ENCODE assay signal across 1 fruit fly cellular context in the genomic region with DNA sequence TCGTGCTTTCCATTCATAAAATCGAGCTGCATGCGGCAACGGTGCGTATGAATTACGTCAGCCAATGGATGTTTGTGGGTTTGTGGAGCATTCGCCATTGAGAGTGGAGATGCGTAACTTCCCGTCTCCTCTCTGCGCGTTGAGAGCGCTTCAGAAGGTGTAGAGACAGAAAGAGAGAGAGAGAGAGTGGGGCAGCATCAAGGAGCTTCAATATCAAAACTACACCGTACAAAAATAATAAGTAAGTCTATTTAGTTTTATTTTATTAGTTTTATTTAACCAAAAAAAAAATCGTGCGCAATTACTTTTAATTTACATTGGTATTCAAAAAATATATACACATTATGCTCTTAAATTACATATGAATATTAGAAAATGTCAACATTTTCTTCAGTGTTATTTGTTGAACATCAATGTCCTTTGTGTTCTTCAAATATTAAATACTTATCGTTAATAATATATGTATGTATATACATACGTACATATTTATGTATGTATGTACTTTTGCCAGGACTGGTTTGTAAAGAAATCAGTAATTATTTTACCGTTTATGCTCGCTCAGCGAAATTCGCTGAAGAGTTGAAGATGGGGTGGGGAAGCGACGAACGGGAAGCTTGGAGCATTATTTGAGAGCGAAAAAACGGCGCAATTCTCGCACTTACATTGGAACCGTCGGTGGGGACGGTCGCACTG.
TF ChIP-seq lines count a peak whose summit lies in the region.

Gene CG10365 (plus strand): TSS at position 652 of the 693 bp plus-strand sequence.

TF ChIP-seq in whole organism, embryonic, 481 proteins besides CTCF, POLR2A, EP300 and RAD21 (continued from another document and continues in another):
- TF ChIP-seq CG4282 (GFP tag; optimal IDR thresholded peaks at IDR 0.05; lab: Kevin White, UChicago) = no peak
- peak; percentile 26 for TF ChIP-seq dmrt11E (tag; optimal IDR thresholded peaks at IDR 0.05; lab: Kevin White, UChicago)
- TF ChIP-seq CG6813 (GFP tag; optimal IDR thresholded peaks at IDR 0.05; lab: Kevin White, UChicago) = peak; percentile 82
- TF ChIP-seq CG4328 (GFP tag; optimal IDR thresholded peaks at IDR 0.05; lab: Kevin White, UChicago) = peak; percentile 58
- peak; percentile 91 for TF ChIP-seq row (GFP tag; IDR thresholded peaks at IDR 0.05; lab: Robert Waterston, UW)
- no peak for TF ChIP-seq gcm2 (GFP tag; optimal IDR thresholded peaks at IDR 0.05; lab: Kevin White, UChicago)
- peak; percentile 32; the same call in 1 of the 2 replicates for TF ChIP-seq CG10321 (GFP tag; IDR thresholded peaks at IDR 0.05; lab: Robert Waterston, UW)
- no peak for TF ChIP-seq CG42726 (GFP tag; IDR thresholded peaks at IDR 0.05; lab: Robert Waterston, UW; ENCODE audit: partially characterized antibody)
- TF ChIP-seq CG10267 (tag; optimal IDR thresholded peaks at IDR 0.05; lab: Kevin White, UChicago) = peak; percentile 84
- TF ChIP-seq Bgb (GFP tag; IDR thresholded peaks at IDR 0.05; lab: Robert Waterston, UW; ENCODE audit: partially characterized antibody) = no peak
- TF ChIP-seq Aef1 (GFP tag; IDR thresholded peaks at IDR 0.05; lab: Robert Waterston, UW) = peak; percentile 78
- TF ChIP-seq lola (GFP tag; optimal IDR thresholded peaks at IDR 0.05; lab: Kevin White, UChicago) = peak in 1 of 3 experiments; percentile 39
- peak; percentile 21 for TF ChIP-seq TFAM (GFP tag; optimal IDR thresholded peaks at IDR 0.05; lab: Kevin White, UChicago)
- peak; percentile 24; the same call in 1 of the 2 replicates for TF ChIP-seq peb (GFP tag; IDR thresholded peaks at IDR 0.05; lab: Robert Waterston, UW)
- no peak for TF ChIP-seq pzg (GFP tag; optimal IDR thresholded peaks at IDR 0.05; lab: Kevin White, UChicago)
- no peak for TF ChIP-seq Sin3A (optimal IDR thresholded peaks at IDR 0.05; lab: Kevin White, UChicago)
- TF ChIP-seq CG10366 (GFP tag; IDR thresholded peaks at IDR 0.05; lab: Robert Waterston, UW) = peak; percentile 83
- peak; percentile 3 for TF ChIP-seq CG3065 (GFP tag; optimal IDR thresholded peaks at IDR 0.05; lab: Kevin White, UChicago)
- peak; percentile 3 for TF ChIP-seq CG4617 (GFP tag; optimal IDR thresholded peaks at IDR 0.05; lab: Kevin White, UChicago; ENCODE audit: borderline replicate concordance)
- TF ChIP-seq CG2199 (GFP tag; IDR thresholded peaks at IDR 0.05; lab: Robert Waterston, UW) = no peak
- TF ChIP-seq Bdp1 (GFP tag; optimal IDR thresholded peaks at IDR 0.05; lab: Kevin White, UChicago) = no peak
- no peak for TF ChIP-seq jumu (GFP tag; optimal IDR thresholded peaks at IDR 0.05; lab: Kevin White, UChicago)
- TF ChIP-seq sna (GFP tag; IDR thresholded peaks at IDR 0.05; lab: Robert Waterston, UW; ENCODE audit: partially characterized antibody) = no peak
- peak; percentile 78 for TF ChIP-seq CG18262 (tag; optimal IDR thresholded peaks at IDR 0.05; lab: Kevin White, UChicago)
- no peak for TF ChIP-seq Dad (GFP tag; optimal IDR thresholded peaks at IDR 0.05; lab: Kevin White, UChicago)
- peak; percentile 75 for TF ChIP-seq klu (GFP tag; IDR thresholded peaks at IDR 0.05; lab: Robert Waterston, UW)
- TF ChIP-seq CG17186 (GFP tag; optimal IDR thresholded peaks at IDR 0.05; lab: Kevin White, UChicago) = no peak
- TF ChIP-seq CHES-1-like (GFP tag; optimal IDR thresholded peaks at IDR 0.05; lab: Kevin White, UChicago) = no peak
- TF ChIP-seq Sox100B (GFP tag; optimal IDR thresholded peaks at IDR 0.05; lab: Kevin White, UChicago) = peak; percentile 93
- peak; percentile 59 for TF ChIP-seq CG12219 (GFP tag; optimal IDR thresholded peaks at IDR 0.05; lab: Kevin White, UChicago)
- peak; percentile 49 for TF ChIP-seq Six4 (GFP tag; optimal IDR thresholded peaks at IDR 0.05; lab: Kevin White, UChicago)
- no peak for TF ChIP-seq pho (GFP tag; optimal IDR thresholded peaks at IDR 0.05; lab: Kevin White, UChicago)
- peak; percentile 21 for TF ChIP-seq bab2 (GFP tag; optimal IDR thresholded peaks at IDR 0.05; lab: Kevin White, UChicago)
- TF ChIP-seq hb (GFP tag; IDR thresholded peaks at IDR 0.05; lab: Robert Waterston, UW; ENCODE audit: partially characterized antibody) = no peak
- TF ChIP-seq Ets65A (GFP tag; lab: Kevin White, UChicago) = no peak
- TF ChIP-seq Nf-YA (GFP tag; IDR thresholded peaks at IDR 0.05; lab: Robert Waterston, UW) = peak; percentile 82
- no peak for TF ChIP-seq zen2 (GFP tag; IDR thresholded peaks at IDR 0.05; lab: Robert Waterston, UW; ENCODE audit: partially characterized antibody)
- TF ChIP-seq CG10565 (GFP tag; optimal IDR thresholded peaks at IDR 0.05; lab: Kevin White, UChicago) = no peak
- TF ChIP-seq CG4707 (GFP tag; optimal IDR thresholded peaks at IDR 0.05; lab: Kevin White, UChicago) = no peak
- TF ChIP-seq HLH3B (GFP tag; IDR thresholded peaks at IDR 0.05; lab: Robert Waterston, UW) = peak; percentile 87
- peak; percentile 87 for TF ChIP-seq Rfx (GFP tag; IDR thresholded peaks at IDR 0.05; lab: Robert Waterston, UW)
- TF ChIP-seq gt (GFP tag; IDR thresholded peaks at IDR 0.05; lab: Robert Waterston, UW) = no peak
- TF ChIP-seq pita (GFP tag; optimal IDR thresholded peaks at IDR 0.05; lab: Kevin White, UChicago) = no peak
- TF ChIP-seq CG1233 (GFP tag; optimal IDR thresholded peaks at IDR 0.05; lab: Kevin White, UChicago) = peak; percentile 75
- 0 out of 2 replicates have a peak, but pooled peaks have one; percentile 34 for TF ChIP-seq CG4404 (GFP tag; IDR thresholded peaks at IDR 0.05; lab: Robert Waterston, UW)
- TF ChIP-seq Ptx1 (GFP tag; IDR thresholded peaks at IDR 0.05; lab: Robert Waterston, UW) = peak; percentile 92
- TF ChIP-seq D (optimal IDR thresholded peaks at IDR 0.05; lab: Kevin White, UChicago) = no peak
- TF ChIP-seq D (GFP tag; optimal IDR thresholded peaks at IDR 0.05; lab: Kevin White, UChicago) = peak; percentile 42
- no peak for TF ChIP-seq Dll (GFP tag; IDR thresholded peaks at IDR 0.05; lab: Robert Waterston, UW; ENCODE audit: partially characterized antibody)
- peak; percentile 85 for TF ChIP-seq Drgx (GFP tag; IDR thresholded peaks at IDR 0.05; lab: Robert Waterston, UW)
- TF ChIP-seq NK7.1 (GFP tag; optimal IDR thresholded peaks at IDR 0.05; lab: Kevin White, UChicago) = no peak
- TF ChIP-seq CG2129 (GFP tag; IDR thresholded peaks at IDR 0.05; lab: Robert Waterston, UW; ENCODE audit: partially characterized antibody) = no peak
- peak; percentile 81 for TF ChIP-seq CG3847 (GFP tag; IDR thresholded peaks at IDR 0.05; lab: Robert Waterston, UW)
- no peak for TF ChIP-seq Lhr (GFP tag; optimal IDR thresholded peaks at IDR 0.05; lab: Kevin White, UChicago)
- peak; percentile 84 for TF ChIP-seq Hr3 (GFP tag; optimal IDR thresholded peaks at IDR 0.05; lab: Kevin White, UChicago)
- TF ChIP-seq slbo (GFP tag; IDR thresholded peaks at IDR 0.05; lab: Robert Waterston, UW) = peak; percentile 94
- TF ChIP-seq lilli (GFP tag; optimal IDR thresholded peaks at IDR 0.05; lab: Kevin White, UChicago) = peak; percentile 52
- peak; percentile 51; the same call in 2 of the 3 replicates for TF ChIP-seq CG11560 (tag; IDR thresholded peaks at IDR 0.05; lab: Robert Waterston, UW)
- peak; percentile 57 for TF ChIP-seq wor (GFP tag; IDR thresholded peaks at IDR 0.05; lab: Robert Waterston, UW)
- TF ChIP-seq tll (GFP tag; optimal IDR thresholded peaks at IDR 0.05; lab: Kevin White, UChicago) = no peak
- peak; percentile 76 for TF ChIP-seq odd (GFP tag; optimal IDR thresholded peaks at IDR 0.05; lab: Kevin White, UChicago)
- peak; percentile 76 for TF ChIP-seq CG7357 (GFP tag; IDR thresholded peaks at IDR 0.05; lab: Robert Waterston, UW)
- peak; percentile 52 for TF ChIP-seq psq (GFP tag; optimal IDR thresholded peaks at IDR 0.05; lab: Kevin White, UChicago)
- peak; percentile 89; the same call in 3 of the 4 replicates for TF ChIP-seq chinmo (GFP tag; IDR thresholded peaks at IDR 0.05; lab: Robert Waterston, UW; ENCODE audit: partially characterized antibody)
- peak; percentile 89 for TF ChIP-seq phol (tag; optimal IDR thresholded peaks at IDR 0.05; lab: Kevin White, UChicago)
- TF ChIP-seq CG10147 (GFP tag; optimal IDR thresholded peaks at IDR 0.05; lab: Kevin White, UChicago) = peak; percentile 94
- TF ChIP-seq CG6854 (GFP tag; optimal IDR thresholded peaks at IDR 0.05; lab: Kevin White, UChicago) = peak; percentile 91
- TF ChIP-seq fd96Cb (tag; optimal IDR thresholded peaks at IDR 0.05; lab: Kevin White, UChicago) = peak; percentile 86
- peak; percentile 79 for TF ChIP-seq so (GFP tag; IDR thresholded peaks at IDR 0.05; lab: Robert Waterston, UW)
- no peak for TF ChIP-seq mam (GFP tag; optimal IDR thresholded peaks at IDR 0.05; lab: Kevin White, UChicago)
- TF ChIP-seq Gug (GFP tag; IDR thresholded peaks at IDR 0.05; lab: Robert Waterston, UW) = no peak
- TF ChIP-seq Dip3 (GFP tag; optimal IDR thresholded peaks at IDR 0.05; lab: Kevin White, UChicago) = no peak
- peak; percentile 79 for TF ChIP-seq oc (tag; optimal IDR thresholded peaks at IDR 0.05; lab: Kevin White, UChicago)
- TF ChIP-seq grn (GFP tag; optimal IDR thresholded peaks at IDR 0.05; lab: Kevin White, UChicago) = no peak
- peak; percentile 84 for TF ChIP-seq CG2712 (tag; optimal IDR thresholded peaks at IDR 0.05; lab: Kevin White, UChicago)
- no peak for TF ChIP-seq Mad (GFP tag; optimal IDR thresholded peaks at IDR 0.05; lab: Kevin White, UChicago)
- peak; percentile 90 for TF ChIP-seq Dek (tag; optimal IDR thresholded peaks at IDR 0.05; lab: Kevin White, UChicago)
- no peak for TF ChIP-seq CG33213 (GFP tag; optimal IDR thresholded peaks at IDR 0.05; lab: Kevin White, UChicago)
- TF ChIP-seq ci (GFP tag; IDR thresholded peaks at IDR 0.05; lab: Robert Waterston, UW) = peak; percentile 61; the same call in 1 of the 3 replicates
- TF ChIP-seq Stat92E (GFP tag; optimal IDR thresholded peaks at IDR 0.05; lab: Kevin White, UChicago) = no peak
- peak; percentile 65 for TF ChIP-seq sd (tag; optimal IDR thresholded peaks at IDR 0.05; lab: Kevin White, UChicago)
- TF ChIP-seq tgo (GFP tag; IDR thresholded peaks at IDR 0.05; lab: Robert Waterston, UW) = peak; percentile 92
- peak; percentile 82 for TF ChIP-seq CG4424 (GFP tag; optimal IDR thresholded peaks at IDR 0.05; lab: Kevin White, UChicago)
- TF ChIP-seq CG13894 (tag; optimal IDR thresholded peaks at IDR 0.05; lab: Kevin White, UChicago) = peak; percentile 86
- peak; percentile 67 for TF ChIP-seq seq (GFP tag; IDR thresholded peaks at IDR 0.05; lab: Robert Waterston, UW)
- peak; percentile 88 for TF ChIP-seq CG32767 (GFP tag; IDR thresholded peaks at IDR 0.05; lab: Robert Waterston, UW)
- no peak for TF ChIP-seq CG2202 (tag; optimal IDR thresholded peaks at IDR 0.05; lab: Kevin White, UChicago)
- TF ChIP-seq Blimp-1 (GFP tag; optimal IDR thresholded peaks at IDR 0.05; lab: Kevin White, UChicago) = peak; percentile 85
- TF ChIP-seq prd (optimal IDR thresholded peaks at IDR 0.05; lab: Kevin White, UChicago) = no peak
- TF ChIP-seq prd (GFP tag; IDR thresholded peaks at IDR 0.05; lab: Robert Waterston, UW) = peak; percentile 77
- TF ChIP-seq CG11398 (GFP tag; optimal IDR thresholded peaks at IDR 0.05; lab: Kevin White, UChicago) = no peak
- TF ChIP-seq schlank (tag; optimal IDR thresholded peaks at IDR 0.05; lab: Kevin White, UChicago) = no peak
- TF ChIP-seq tna (GFP tag; IDR thresholded peaks at IDR 0.05; lab: Robert Waterston, UW; ENCODE audit: partially characterized antibody) = no peak; the same call in 1 of the 2 replicates
- TF ChIP-seq repo (GFP tag; optimal IDR thresholded peaks at IDR 0.05; lab: Kevin White, UChicago) = no peak
- TF ChIP-seq CG15696 (tag; optimal IDR thresholded peaks at IDR 0.05; lab: Kevin White, UChicago) = peak; percentile 40
- peak; percentile 67 for TF ChIP-seq CG9932 (GFP tag; IDR thresholded peaks at IDR 0.05; lab: Robert Waterston, UW)
- TF ChIP-seq ranshi (GFP tag; IDR thresholded peaks at IDR 0.05; lab: Robert Waterston, UW) = peak; percentile 88
- peak; percentile 46 for TF ChIP-seq CG1603 (tag; optimal IDR thresholded peaks at IDR 0.05; lab: Kevin White, UChicago)
- peak; percentile 20; the same call in 1 of the 3 replicates for TF ChIP-seq Mrtf (GFP tag; IDR thresholded peaks at IDR 0.05; lab: Robert Waterston, UW)
- no peak for TF ChIP-seq tx (GFP tag; optimal IDR thresholded peaks at IDR 0.05; lab: Kevin White, UChicago)
- TF ChIP-seq Atf6 (GFP tag; IDR thresholded peaks at IDR 0.05; lab: Robert Waterston, UW) = peak; percentile 94
- TF ChIP-seq h (optimal IDR thresholded peaks at IDR 0.05; lab: Kevin White, UChicago) = no peak
- TF ChIP-seq CG14014 (GFP tag; IDR thresholded peaks at IDR 0.05; lab: Robert Waterston, UW) = peak; percentile 92
- peak; percentile 50; the same call in 1 of the 2 replicates for TF ChIP-seq danr (GFP tag; IDR thresholded peaks at IDR 0.05; lab: Robert Waterston, UW)
- peak; percentile 52 for TF ChIP-seq CG6254 (GFP tag; optimal IDR thresholded peaks at IDR 0.05; lab: Kevin White, UChicago)
- peak; percentile 69 for TF ChIP-seq CG10543 (GFP tag; optimal IDR thresholded peaks at IDR 0.05; lab: Kevin White, UChicago)
- peak; percentile 34 for TF ChIP-seq trh (GFP tag; optimal IDR thresholded peaks at IDR 0.05; lab: Kevin White, UChicago)
- no peak for TF ChIP-seq sc (optimal IDR thresholded peaks at IDR 0.05; lab: Kevin White, UChicago)
- TF ChIP-seq sc (GFP tag; optimal IDR thresholded peaks at IDR 0.05; lab: Kevin White, UChicago) = peak; percentile 24
- TF ChIP-seq CG10462 (GFP tag; optimal IDR thresholded peaks at IDR 0.05; lab: Kevin White, UChicago) = peak; percentile 55
- TF ChIP-seq CG11695 (GFP tag; IDR thresholded peaks at IDR 0.05; lab: Robert Waterston, UW) = peak; percentile 90
- TF ChIP-seq cwo (GFP tag; optimal IDR thresholded peaks at IDR 0.05; lab: Kevin White, UChicago) = peak; percentile 90
- peak; percentile 80 for TF ChIP-seq CG9817 (tag; optimal IDR thresholded peaks at IDR 0.05; lab: Kevin White, UChicago)
- TF ChIP-seq GATAe (GFP tag; conservative IDR thresholded peaks at IDR 0.05; lab: Robert Waterston, UW) = peak; percentile 30; the same call in 1 of the 2 replicates
- peak; percentile 3 for TF ChIP-seq lbe (GFP tag; optimal IDR thresholded peaks at IDR 0.05; lab: Kevin White, UChicago)
- TF ChIP-seq Mes4 (GFP tag; optimal IDR thresholded peaks at IDR 0.05; lab: Kevin White, UChicago) = no peak
- TF ChIP-seq caup (GFP tag; optimal IDR thresholded peaks at IDR 0.05; lab: Kevin White, UChicago; ENCODE audit: severe bottlenecking) = peak; percentile 73
- peak; percentile 72 for TF ChIP-seq croc (GFP tag; conservative IDR thresholded peaks at IDR 0.05; lab: Robert Waterston, UW)
- TF ChIP-seq abd-A (tag; optimal IDR thresholded peaks at IDR 0.05; lab: Kevin White, UChicago) = peak; percentile 68
- TF ChIP-seq Ets97D (GFP tag; optimal IDR thresholded peaks at IDR 0.05; lab: Kevin White, UChicago) = no peak
- TF ChIP-seq dm (GFP tag; optimal IDR thresholded peaks at IDR 0.05; lab: Kevin White, UChicago) = no peak
- TF ChIP-seq CG4854 (GFP tag; optimal IDR thresholded peaks at IDR 0.05; lab: Kevin White, UChicago) = no peak
- TF ChIP-seq Optix (GFP tag; IDR thresholded peaks at IDR 0.05; lab: Robert Waterston, UW) = no peak
